Worm (Caenorhabditis elegans) whole organism, L4 larva: ENCODE measurements around the gene C27B7.9.

Source experiments
- ama-1 ChIP-seq: fragments of 150-350 bp; optimal IDR thresholded peaks from 2 replicates; lab custom pipeline; 2014; ENCODE audit warnings: inconsistent platforms, mixed read lengths
- ceh-82 ChIP-seq: sonication (generic microtip); optimal IDR thresholded peaks from 2 replicates; lab custom pipeline; 2017; ENCODE audit warnings: missing biosample characterization, missing genetic modification characterization
- fkh-10 ChIP-seq: fragments of 150-350 bp; optimal IDR thresholded peaks from 2 replicates; lab custom pipeline; 2014; ENCODE audit warnings: missing biosample characterization, missing genetic modification reagents, missing genetic modification characterization
- hlh-30 ChIP-seq: sonication (generic microtip); optimal IDR thresholded peaks from 2 replicates; lab custom pipeline; 2017; ENCODE audit warnings: antibody characterized with exemption, mild to moderate bottlenecking, missing genetic modification characterization, missing compliant biosample characterization; ENCODE audit not compliant: insufficient read depth
- lin-39 ChIP-seq: fragments of 150-350 bp; optimal IDR thresholded peaks from 2 replicates; lab custom pipeline; 2014; ENCODE audit warnings: missing biosample characterization, missing genetic modification reagents, missing genetic modification characterization
- nhr-11 ChIP-seq: fragments of 150-350 bp; optimal IDR thresholded peaks from 2 replicates; lab custom pipeline; 2014; ENCODE audit warnings: missing biosample characterization, missing genetic modification characterization
- nhr-237 ChIP-seq: sonication (generic microtip); optimal IDR thresholded peaks from 2 replicates; lab custom pipeline; 2017; ENCODE audit warnings: missing biosample characterization, missing genetic modification characterization
- nhr-28 ChIP-seq: fragments of 150-350 bp; optimal IDR thresholded peaks from 2 replicates; lab custom pipeline; 2014; ENCODE audit warnings: missing biosample characterization, missing genetic modification characterization
- nhr-41 ChIP-seq: fragments of 200-800 bp; sonication (Bioruptor generic); IDR thresholded peaks from 2 replicates; pipeline ENCODE4 v1.3.6; 2022; ENCODE audit warnings: missing genetic modification reagents, missing genetic modification characterization, missing compliant biosample characterization
- nhr-77 ChIP-seq: fragments of 150-350 bp; optimal IDR thresholded peaks from 2 replicates; lab custom pipeline; 2014; ENCODE audit warnings: missing biosample characterization, missing genetic modification characterization
- pqm-1 ChIP-seq: sonication (generic microtip); optimal IDR thresholded peaks from 2 replicates; lab custom pipeline; 2017; ENCODE audit warnings: missing biosample characterization, missing genetic modification characterization
- unc-62 ChIP-seq, 3 experiments: fragments of 150-350 bp in 1 of 3; sonication (generic microtip); optimal IDR thresholded peaks in 2 of 3; peaks in 1 of 3; 1 replicate in 1 of 3; 2 replicates in 2 of 3; lab custom pipeline; 2014 to 2017; ENCODE audit warnings: missing biosample characterization in 3 of 3, missing genetic modification characterization in 3 of 3, missing genetic modification reagents in 3 of 3, missing genotype in 1 of 3
- zfp-2 ChIP-seq: sonication (generic microtip); optimal IDR thresholded peaks from 2 replicates; lab custom pipeline; 2016; ENCODE audit warnings: mild to moderate bottlenecking, missing genetic modification characterization, missing compliant biosample characterization
- ztf-11 ChIP-seq: fragments of 150-350 bp; optimal IDR thresholded peaks from 2 replicates; lab custom pipeline; 2014; ENCODE audit warnings: missing biosample characterization, missing genetic modification characterization

DNA sequence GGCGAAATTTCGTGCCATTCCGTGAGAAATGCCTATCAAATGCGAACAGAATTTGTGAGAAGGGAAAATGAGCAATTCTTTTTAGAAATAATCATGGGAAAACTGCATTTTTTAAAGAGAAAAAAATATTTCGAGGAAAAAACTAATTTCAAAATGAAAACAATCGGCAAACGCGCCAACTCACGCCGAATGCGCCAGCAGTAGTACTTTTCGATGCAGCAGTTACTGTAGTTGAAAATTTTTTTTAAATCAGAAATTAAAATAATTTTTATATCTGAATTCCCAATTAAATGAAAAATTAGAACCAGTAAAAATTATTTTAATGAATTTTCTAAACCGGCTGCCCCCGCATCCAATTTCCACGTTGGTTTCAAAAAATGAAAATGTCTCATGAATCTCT, 7.5 kb upstream of the C27B7.9 start:
- no peak for TF ChIP-seq ama-1 (lab: Kevin White, UChicago)
- TF ChIP-seq nhr-28 (tag; lab: Kevin White, UChicago): no peak
- TF ChIP-seq ztf-11 (tag; lab: Kevin White, UChicago): no peak
- TF ChIP-seq nhr-237 (tag; lab: Kevin White, UChicago): no peak
- no peak for TF ChIP-seq pqm-1 (tag; lab: Kevin White, UChicago)
- TF ChIP-seq ceh-82: no peak
- TF ChIP-seq unc-62 (GFP tag; optimal IDR thresholded peaks at IDR 0.05 in 1 of 2; lab: Kevin White, UChicago): no peak
- no peak for TF ChIP-seq unc-62 (tag; optimal IDR thresholded peaks at IDR 0.05; lab: Kevin White, UChicago)
- no peak for TF ChIP-seq nhr-11 (tag; lab: Kevin White, UChicago)
- TF ChIP-seq nhr-41 (GFP tag; lab: Robert Waterston, UW): no peak
- no peak for TF ChIP-seq lin-39 (tag; lab: Kevin White, UChicago)
- TF ChIP-seq hlh-30 (tag; lab: Kevin White, UChicago): no peak
- no peak for TF ChIP-seq zfp-2 (tag; lab: Kevin White, UChicago)
- no peak for TF ChIP-seq nhr-77
- TF ChIP-seq fkh-10 (GFP tag; lab: Kevin White, UChicago): no peak
